Worm (Caenorhabditis elegans) whole organism, young adult: Measurements from ENCODE around the gene ZC513.2.

Experiments
- atf-7 ChIP-seq: sonication (generic microtip); optimal IDR thresholded peaks from 2 replicates; lab custom pipeline; 2017; ENCODE audit warnings: mild to moderate bottlenecking, missing genetic modification characterization, missing compliant biosample characterization
- gei-17 ChIP-seq: fragments of 200-800 bp; sonication (Bioruptor generic); optimal IDR thresholded peaks from 2 replicates; lab custom pipeline; 2018; ENCODE audit warnings: mild to moderate bottlenecking, missing genetic modification characterization, missing compliant biosample characterization
- lsy-27 ChIP-seq: sonication (generic microtip); optimal IDR thresholded peaks from 2 replicates; lab custom pipeline; 2017; ENCODE audit warnings: missing genetic modification characterization, mild to moderate bottlenecking, missing compliant biosample characterization, antibody characterized with exemption, missing genotype, borderline replicate concordance; ENCODE audit not compliant: insufficient read depth
- rcor-1 ChIP-seq: fragments of 200-800 bp; sonication (Bioruptor generic); IDR thresholded peaks from 2 replicates; pipeline ENCODE4 v1.3.6; 2022; ENCODE audit warnings: missing genetic modification reagents, missing genetic modification characterization, missing compliant biosample characterization
- sea-2 ChIP-seq: fragments of 200-800 bp; sonication (Bioruptor generic); IDR thresholded peaks from 2 replicates; pipeline ENCODE4 v1.3.6; 2022; ENCODE audit warnings: missing genetic modification characterization, missing compliant biosample characterization
- somi-1 ChIP-seq: fragments of 200-800 bp; sonication (Bioruptor generic); optimal IDR thresholded peaks from 2 replicates; lab custom pipeline; 2018; ENCODE audit warnings: mild to moderate bottlenecking, missing genetic modification characterization, missing compliant biosample characterization

ce11 chrV:8039085-8039525, 15.1 kb upstream of the ZC513.2 start:
- TF ChIP-seq atf-7 (tag; lab: Kevin White, UChicago): peak; percentile 3
- TF ChIP-seq somi-1 (GFP tag; lab: Kevin White, UChicago): no peak
- TF ChIP-seq gei-17 (GFP tag; lab: Kevin White, UChicago): peak; percentile 28
- no peak for TF ChIP-seq lsy-27 (tag; lab: Kevin White, UChicago)
- TF ChIP-seq sea-2 (GFP tag; lab: Robert Waterston, UW): no peak
- TF ChIP-seq rcor-1 (GFP tag; lab: Robert Waterston, UW): no peak
